Fruit fly (Drosophila melanogaster) S2 (cell line): ENCODE results near the gene CG14621.

Experiments used
- CG8478 ChIP-seq: fragments of >200 bp; optimal IDR thresholded peaks from 2 replicates; lab custom pipeline; 2018
- CTCF ChIP-seq, 2 experiments: fragments of >200 bp; optimal IDR thresholded peaks; 2 replicates each; lab custom pipeline; 2018

dm6 chrX:22481131-22481530 lies 37.1 kb downstream of the CG14621 start:
- TF ChIP-seq CTCF (optimal IDR thresholded peaks at IDR 0.05; lab: Kevin White, UChicago) (no peak), CG8478 (no peak)
